Worm (Caenorhabditis elegans) whole organism, young adult: ENCODE measurements around the gene C03C10.2.

ENCODE experiments used
- ceh-79 ChIP-seq: sonication (generic microtip); optimal IDR thresholded peaks from 2 replicates; lab custom pipeline; 2017; ENCODE audit warnings: mild to moderate bottlenecking, missing genetic modification characterization, missing compliant biosample characterization
- egl-18 ChIP-seq: fragments of 200-800 bp; sonication (Bioruptor generic); IDR thresholded peaks from 2 replicates; pipeline ENCODE4 v1.3.6; 2022; ENCODE audit warnings: missing genetic modification reagents, missing genetic modification characterization, missing compliant biosample characterization
- nfya-1 ChIP-seq: sonication (generic microtip); optimal IDR thresholded peaks from 2 replicates; lab custom pipeline; 2017; ENCODE audit warnings: antibody characterized with exemption, missing compliant biosample characterization, missing genetic modification characterization, borderline replicate concordance; ENCODE audit not compliant: insufficient read depth

- TF ChIP-seq nfya-1 (tag; lab: Kevin White, UChicago) (no peak), ceh-79 (tag; lab: Kevin White, UChicago) (no peak), egl-18 (GFP tag; lab: Robert Waterston, UW) (no peak)
Measured at ce11 chrIII:4107929-4108520, 17.2 kb downstream of the C03C10.2 start.
